Fruit fly (Drosophila melanogaster) whole organism, embryonic: ENCODE data around the gene CG7551.

ENCODE experiments used
- Adf1 ChIP-seq: fragments of 200-800 bp; sonication (Bioruptor generic); IDR thresholded peaks from 2 replicates; pipeline ENCODE4 v1.3.6; 2022; ENCODE audit warnings: missing biosample characterization, missing genetic modification characterization
- Bteb2 ChIP-seq: fragments of 200-800 bp; sonication (Bioruptor generic); optimal IDR thresholded peaks from 2 replicates; lab custom pipeline; 2016; ENCODE audit warnings: missing biosample characterization, missing genetic modification characterization
- CG11398 ChIP-seq: fragments of 200-800 bp; sonication (Bioruptor generic); optimal IDR thresholded peaks from 2 replicates; lab custom pipeline; 2016; ENCODE audit warnings: missing biosample characterization, missing genetic modification characterization
- CG11696 ChIP-seq: fragments of 200-800 bp; sonication (Bioruptor generic); IDR thresholded peaks from 2 replicates; pipeline ENCODE4 v1.3.6; 2022; ENCODE audit warnings: missing biosample characterization, missing genetic modification characterization
- CG12155 ChIP-seq: fragments of 200-800 bp; sonication (Bioruptor generic); optimal IDR thresholded peaks from 3 replicates; lab custom pipeline; 2016; ENCODE audit warnings: missing biosample characterization, missing genetic modification characterization
- CG12219 ChIP-seq: fragments of 200-800 bp; sonication (Bioruptor generic); optimal IDR thresholded peaks from 3 replicates; lab custom pipeline; 2018; ENCODE audit warnings: missing biosample characterization, mild to moderate bottlenecking, missing genetic modification characterization
- CG1647 ChIP-seq: fragments of 200-800 bp; sonication (Bioruptor generic); optimal IDR thresholded peaks from 3 replicates; lab custom pipeline; 2016; ENCODE audit warnings: missing biosample characterization, missing genetic modification characterization
- CG17385 ChIP-seq: fragments of 200-800 bp; sonication (Bioruptor generic); optimal IDR thresholded peaks from 3 replicates; lab custom pipeline; 2018; ENCODE audit warnings: missing biosample characterization, mild to moderate bottlenecking, missing genetic modification characterization
- CG18599 ChIP-seq: fragments of 200-800 bp; sonication (Bioruptor generic); optimal IDR thresholded peaks from 3 replicates; lab custom pipeline; 2017; ENCODE audit warnings: missing biosample characterization, missing genetic modification characterization, mild to moderate bottlenecking, moderate library complexity, missing genetic modification reagents
- CG2712 ChIP-seq: fragments of 200-800 bp; optimal IDR thresholded peaks from 3 replicates; lab custom pipeline; 2019; ENCODE audit warnings: missing biosample characterization, mild to moderate bottlenecking, missing genetic modification characterization, moderate library complexity
- CG2875 ChIP-seq: fragments of 200-800 bp; sonication (Bioruptor generic); optimal IDR thresholded peaks from 2 replicates; lab custom pipeline; 2017; ENCODE audit warnings: missing biosample characterization, mild to moderate bottlenecking, missing genetic modification characterization, missing genetic modification reagents
- CG3407 ChIP-seq: fragments of 200-800 bp; sonication (Bioruptor generic); optimal IDR thresholded peaks from 2 replicates; lab custom pipeline; 2018; ENCODE audit warnings: missing biosample characterization, mild to moderate bottlenecking, missing genetic modification characterization
- CG4282 ChIP-seq: fragments of 200-800 bp; sonication (Bioruptor generic); optimal IDR thresholded peaks from 2 replicates; lab custom pipeline; 2016; ENCODE audit warnings: missing biosample characterization, missing genetic modification characterization
- CG4707 ChIP-seq: fragments of 200-800 bp; sonication (Bioruptor generic); optimal IDR thresholded peaks from 2 replicates; lab custom pipeline; 2018; ENCODE audit warnings: missing biosample characterization, mild to moderate bottlenecking, missing genetic modification characterization, moderate library complexity
- CG6254 ChIP-seq: fragments of 200-800 bp; sonication (Bioruptor generic); optimal IDR thresholded peaks from 3 replicates; lab custom pipeline; 2017; ENCODE audit warnings: mild to moderate bottlenecking, missing biosample characterization, missing genetic modification reagents, missing genetic modification characterization
- CG6765 ChIP-seq: fragments of 200-800 bp; sonication (Bioruptor generic); optimal IDR thresholded peaks from 3 replicates; lab custom pipeline; 2017; ENCODE audit warnings: missing biosample characterization, mild to moderate bottlenecking, missing genetic modification characterization
- CG6791 ChIP-seq: fragments of 200-800 bp; sonication (Bioruptor generic); IDR thresholded peaks from 3 replicates; pipeline ENCODE4 v1.3.6; 2022; ENCODE audit warnings: missing biosample characterization, missing genetic modification characterization; ENCODE audit not compliant: partially characterized antibody
- CG7786 ChIP-seq: fragments of 200-800 bp; sonication (Bioruptor generic); optimal IDR thresholded peaks from 2 replicates; lab custom pipeline; 2016; ENCODE audit warnings: missing biosample characterization, missing genetic modification characterization
- CG7928 ChIP-seq: fragments of 200-800 bp; sonication (Bioruptor generic); optimal IDR thresholded peaks from 2 replicates; lab custom pipeline; 2017; ENCODE audit warnings: missing biosample characterization, mild to moderate bottlenecking, missing genetic modification characterization
- CG7963 ChIP-seq: fragments of 200-800 bp; sonication (Bioruptor generic); IDR thresholded peaks from 3 replicates; pipeline ENCODE4 v1.3.6; 2022; ENCODE audit warnings: missing biosample characterization, missing genetic modification characterization; ENCODE audit not compliant: partially characterized antibody
- CG8290 ChIP-seq, 3 experiments: fragments of 200-800 bp; sonication (Bioruptor generic); optimal IDR thresholded peaks; 2 replicates each; lab custom pipeline; 2016 to 2019; ENCODE audit warnings: missing biosample characterization in 3 of 3, missing genetic modification characterization in 3 of 3, mild to moderate bottlenecking in 2 of 3, moderate library complexity in 1 of 3
- CG8359 ChIP-seq: fragments of 200-800 bp; sonication (Bioruptor generic); optimal IDR thresholded peaks from 2 replicates; lab custom pipeline; 2017; ENCODE audit warnings: missing biosample characterization, mild to moderate bottlenecking, missing genetic modification characterization, borderline replicate concordance
- MTF-1 ChIP-seq: fragments of 200-800 bp; sonication (Bioruptor generic); optimal IDR thresholded peaks from 2 replicates; lab custom pipeline; 2018; ENCODE audit warnings: missing biosample characterization, mild to moderate bottlenecking, missing genetic modification characterization, borderline replicate concordance
- Nf-YC ChIP-seq: fragments of 200-800 bp; optimal IDR thresholded peaks from 3 replicates; lab custom pipeline; 2019; ENCODE audit warnings: missing biosample characterization, mild to moderate bottlenecking, missing genetic modification characterization, moderate library complexity
- NfI ChIP-seq: fragments of 200-800 bp; sonication (Bioruptor generic); optimal IDR thresholded peaks from 3 replicates; lab custom pipeline; 2018; ENCODE audit warnings: missing biosample characterization, mild to moderate bottlenecking, missing genetic modification characterization, moderate library complexity
- Optix ChIP-seq: fragments of 200-800 bp; sonication (Bioruptor generic); IDR thresholded peaks from 3 replicates; pipeline ENCODE4 v1.3.6; 2022; ENCODE audit warnings: missing biosample characterization, missing genetic modification characterization
- Sox100B ChIP-seq: fragments of 200-800 bp; sonication (Bioruptor generic); optimal IDR thresholded peaks from 3 replicates; lab custom pipeline; 2018; ENCODE audit warnings: missing biosample characterization, mild to moderate bottlenecking, missing genetic modification characterization
- ab ChIP-seq: fragments of 200-800 bp; sonication (Bioruptor generic); optimal IDR thresholded peaks from 2 replicates; lab custom pipeline; 2016; ENCODE audit warnings: missing biosample characterization, missing genetic modification characterization
- cas ChIP-seq: fragments of 200-800 bp; sonication (Bioruptor generic); IDR thresholded peaks from 2 replicates; pipeline ENCODE4 v1.3.6; 2022; ENCODE audit warnings: missing biosample characterization, missing genetic modification characterization
- cato ChIP-seq: fragments of 200-800 bp; sonication (Bioruptor generic); optimal IDR thresholded peaks from 2 replicates; lab custom pipeline; 2016; ENCODE audit warnings: missing biosample characterization, missing genetic modification characterization, borderline replicate concordance
- cg ChIP-seq: fragments of 200-800 bp; sonication (Bioruptor generic); optimal IDR thresholded peaks from 3 replicates; lab custom pipeline; 2019; ENCODE audit warnings: missing biosample characterization, mild to moderate bottlenecking, missing genetic modification characterization, moderate library complexity
- chn ChIP-seq: fragments of 200-800 bp; sonication (Bioruptor generic); optimal IDR thresholded peaks from 2 replicates; lab custom pipeline; 2016; ENCODE audit warnings: missing biosample characterization, missing genetic modification characterization
- ci ChIP-seq: fragments of 200-800 bp; sonication (Bioruptor generic); IDR thresholded peaks from 3 replicates; pipeline ENCODE4 v1.3.6; 2022; ENCODE audit warnings: missing biosample characterization, missing genetic modification characterization
- dm ChIP-seq: fragments of 200-800 bp; sonication (Bioruptor generic); optimal IDR thresholded peaks from 3 replicates; lab custom pipeline; 2016; ENCODE audit warnings: missing biosample characterization, missing genetic modification characterization
- dpn ChIP-seq, 2 experiments: fragments of 200-800 bp; sonication (Bioruptor generic); optimal IDR thresholded peaks; 3 replicates each; lab custom pipeline; 2016; ENCODE audit warnings: missing biosample characterization in 2 of 2, missing genetic modification characterization in 2 of 2
- emc ChIP-seq: fragments of 200-800 bp; sonication (Bioruptor generic); optimal IDR thresholded peaks from 2 replicates; lab custom pipeline; 2016; ENCODE audit warnings: missing biosample characterization, missing genetic modification characterization
- gcm2 ChIP-seq: fragments of 200-800 bp; sonication (Bioruptor generic); optimal IDR thresholded peaks from 2 replicates; lab custom pipeline; 2016; ENCODE audit warnings: missing biosample characterization, missing genetic modification characterization
- mam ChIP-seq: fragments of 200-800 bp; sonication (Bioruptor generic); optimal IDR thresholded peaks from 3 replicates; lab custom pipeline; 2016; ENCODE audit warnings: missing biosample characterization, missing genetic modification characterization
- nom ChIP-seq: fragments of 200-800 bp; sonication (Bioruptor generic); optimal IDR thresholded peaks from 2 replicates; lab custom pipeline; 2017; ENCODE audit warnings: missing biosample characterization, missing genetic modification characterization, mild to moderate bottlenecking, moderate library complexity, missing genetic modification reagents
- p53 ChIP-seq: fragments of 200-800 bp; sonication (Bioruptor generic); optimal IDR thresholded peaks from 2 replicates; lab custom pipeline; 2016; ENCODE audit warnings: missing biosample characterization, missing genetic modification characterization
- pb ChIP-seq: fragments of 200-800 bp; sonication (Bioruptor generic); optimal IDR thresholded peaks from 3 replicates; lab custom pipeline; 2016; ENCODE audit warnings: missing biosample characterization, missing genetic modification characterization
- pum ChIP-seq: fragments of 200-800 bp; sonication (Bioruptor generic); optimal IDR thresholded peaks from 2 replicates; lab custom pipeline; 2016; ENCODE audit warnings: missing biosample characterization, missing genetic modification characterization
- rib ChIP-seq: fragments of 200-800 bp; sonication (Bioruptor generic); IDR thresholded peaks from 2 replicates; pipeline ENCODE4 v1.3.6; 2022; ENCODE audit warnings: missing biosample characterization, missing genetic modification characterization
- shn ChIP-seq: fragments of 200-800 bp; sonication (Bioruptor generic); optimal IDR thresholded peaks from 3 replicates; lab custom pipeline; 2016; ENCODE audit warnings: missing biosample characterization, missing genetic modification characterization
- slbo ChIP-seq: fragments of 200-800 bp; sonication (Bioruptor generic); IDR thresholded peaks from 2 replicates; pipeline ENCODE4 v1.3.6; 2022; ENCODE audit warnings: missing biosample characterization, missing genetic modification characterization
- sna ChIP-seq: fragments of 200-800 bp; sonication (Bioruptor generic); IDR thresholded peaks from 2 replicates; pipeline ENCODE4 v1.3.6; 2022; ENCODE audit warnings: missing biosample characterization, missing genetic modification characterization; ENCODE audit not compliant: partially characterized antibody
- sqz ChIP-seq: fragments of 200-800 bp; sonication (Bioruptor generic); optimal IDR thresholded peaks from 3 replicates; lab custom pipeline; 2018; ENCODE audit warnings: missing biosample characterization, mild to moderate bottlenecking, missing genetic modification characterization
- toy ChIP-seq: fragments of 200-800 bp; sonication (Bioruptor generic); IDR thresholded peaks from 2 replicates; pipeline ENCODE4 v1.3.6; 2022; ENCODE audit warnings: missing biosample characterization, missing genetic modification characterization

CG7551 gene

DNA sequence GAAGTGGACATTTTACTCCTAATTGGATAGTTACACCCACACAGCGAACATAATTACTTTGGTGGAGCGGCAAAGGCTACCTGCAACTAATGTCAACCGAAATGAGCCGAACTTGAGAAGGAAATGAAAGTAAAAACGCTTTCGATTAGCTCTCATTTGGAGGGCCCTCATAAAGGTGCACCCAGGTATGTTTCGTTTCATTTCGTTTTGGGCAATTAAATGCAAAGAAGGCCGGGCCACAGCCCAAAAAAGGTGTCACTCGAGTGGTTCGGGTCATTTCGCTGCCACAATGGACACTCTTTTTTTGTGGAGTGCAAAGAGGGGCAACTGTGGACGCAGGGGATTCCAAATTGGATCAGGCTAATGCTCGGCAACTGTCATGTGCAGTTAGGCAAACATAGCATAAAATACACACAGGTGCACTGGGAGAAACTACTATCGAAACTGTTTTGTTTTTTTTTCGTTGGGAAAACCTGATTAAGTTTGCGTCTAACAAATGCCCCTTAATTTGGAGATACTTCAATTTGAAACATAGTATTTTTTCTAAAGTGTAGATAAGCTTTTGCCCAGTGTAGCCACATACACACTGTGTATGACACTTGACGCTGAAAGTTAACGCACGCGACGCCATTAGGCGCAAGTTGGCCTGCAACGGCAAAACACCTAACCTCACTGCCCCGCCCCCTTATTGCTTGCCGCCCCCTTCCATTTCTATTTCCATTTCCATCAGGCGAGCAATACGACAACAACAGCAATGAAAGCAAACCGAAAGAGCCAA is 41.6 kb upstream of the CG7551 start (continued):
- TF ChIP-seq CG11398 (GFP tag; lab: Kevin White, UChicago) (peak; percentile 74), sqz (GFP tag; lab: Kevin White, UChicago) (no peak), Nf-YC (tag; lab: Kevin White, UChicago) (no peak), CG7928 (GFP tag; lab: Kevin White, UChicago) (peak; percentile 3), chn (peak; percentile 85), CG4707 (peak; percentile 9), CG8290 (GFP tag; optimal IDR thresholded peaks at IDR 0.05; lab: Kevin White, UChicago) (peak; percentile 69), CG8290 (tag; optimal IDR thresholded peaks at IDR 0.05; lab: Kevin White, UChicago) (peak; percentile 53 to 65), CG18599 (GFP tag; lab: Kevin White, UChicago) (peak; percentile 48), CG17385 (GFP tag; lab: Kevin White, UChicago) (peak; percentile 63), CG11696 (GFP tag; lab: Robert Waterston, UW) (peak; percentile 81), toy (peak; percentile 58), p53 (GFP tag; lab: Kevin White, UChicago) (peak; percentile 86), Adf1 (GFP tag; lab: Robert Waterston, UW) (no peak), CG8359 (GFP tag; lab: Kevin White, UChicago) (peak; percentile 69), CG4282 (GFP tag; lab: Kevin White, UChicago) (no peak), mam (GFP tag; lab: Kevin White, UChicago) (peak; percentile 67), pum (GFP tag; lab: Kevin White, UChicago) (peak; percentile 88), CG12155 (GFP tag; lab: Kevin White, UChicago) (peak; percentile 66), rib (GFP tag; lab: Robert Waterston, UW) (peak; percentile 42), dpn (GFP tag; optimal IDR thresholded peaks at IDR 0.05; lab: Kevin White, UChicago) (peak; percentile 77 to 83), CG6254 (GFP tag; lab: Kevin White, UChicago) (peak; percentile 76), cato (GFP tag; lab: Kevin White, UChicago) (peak; percentile 78), CG12219 (GFP tag; lab: Kevin White, UChicago) (peak; percentile 66), slbo (GFP tag; lab: Robert Waterston, UW) (peak; percentile 74), ab (GFP tag; lab: Kevin White, UChicago) (no peak), pb (GFP tag; lab: Kevin White, UChicago) (peak; percentile 68), CG7786 (GFP tag; lab: Kevin White, UChicago) (peak; percentile 74), emc (peak; percentile 53), CG7963 (GFP tag; lab: Robert Waterston, UW) (no peak), CG1647 (GFP tag; lab: Kevin White, UChicago) (peak; percentile 80), CG6765 (no peak), gcm2 (GFP tag; lab: Kevin White, UChicago) (peak; percentile 29), nom (GFP tag; lab: Kevin White, UChicago) (no peak), dm (GFP tag; lab: Kevin White, UChicago) (peak; percentile 75), Sox100B (GFP tag; lab: Kevin White, UChicago) (peak; percentile 78), sna (GFP tag; lab: Robert Waterston, UW) (no peak), cg (GFP tag; lab: Kevin White, UChicago) (no peak), CG2712 (tag; lab: Kevin White, UChicago) (peak; percentile 59), shn (GFP tag; lab: Kevin White, UChicago) (peak; percentile 68), ci (GFP tag; lab: Robert Waterston, UW) (peak; percentile 98), CG3407 (GFP tag; lab: Kevin White, UChicago) (peak; percentile 87), CG6791 (no peak), CG2875 (peak; percentile 89), Optix (GFP tag; lab: Robert Waterston, UW) (peak; percentile 96), MTF-1 (GFP tag; lab: Kevin White, UChicago) (peak; percentile 77), NfI (GFP tag; lab: Kevin White, UChicago) (peak; percentile 66), Bteb2 (GFP tag; lab: Kevin White, UChicago) (peak; percentile 12), cas (GFP tag; lab: Robert Waterston, UW) (peak; percentile 54; the same call in 1 of the 2 replicates)
